Fruit fly (Drosophila melanogaster) whole organism, embryonic: ENCODE measurements around the gene CG1463.

Experiments used
- Adf1 ChIP-seq: fragments of 200-800 bp; sonication (Bioruptor generic); IDR thresholded peaks from 2 replicates; pipeline ENCODE4 v1.3.6; 2022; ENCODE audit warnings: missing biosample characterization, missing genetic modification characterization
- Bgb ChIP-seq: fragments of 200-800 bp; sonication (Bioruptor generic); IDR thresholded peaks from 2 replicates; pipeline ENCODE4 v1.3.6; 2022; ENCODE audit warnings: missing biosample characterization, missing genetic modification characterization; ENCODE audit not compliant: partially characterized antibody
- Blimp-1 ChIP-seq: fragments of 200-800 bp; sonication (Bioruptor generic); optimal IDR thresholded peaks from 3 replicates; lab custom pipeline; 2018; ENCODE audit warnings: missing biosample characterization, missing genetic modification characterization, mild to moderate bottlenecking, moderate library complexity, missing genetic modification reagents
- BtbVII ChIP-seq: fragments of 200-800 bp; sonication (Bioruptor generic); optimal IDR thresholded peaks from 3 replicates; lab custom pipeline; 2017; ENCODE audit warnings: missing biosample characterization, mild to moderate bottlenecking, missing genetic modification characterization
- Bteb2 ChIP-seq: fragments of 200-800 bp; sonication (Bioruptor generic); optimal IDR thresholded peaks from 2 replicates; lab custom pipeline; 2016; ENCODE audit warnings: missing biosample characterization, missing genetic modification characterization
- CG10366 ChIP-seq: fragments of 200-800 bp; sonication (Bioruptor generic); IDR thresholded peaks from 2 replicates; pipeline ENCODE4 v1.3.6; 2022; ENCODE audit warnings: missing biosample characterization, missing genetic modification characterization
- CG11398 ChIP-seq: fragments of 200-800 bp; sonication (Bioruptor generic); optimal IDR thresholded peaks from 2 replicates; lab custom pipeline; 2016; ENCODE audit warnings: missing biosample characterization, missing genetic modification characterization
- CG11696 ChIP-seq: fragments of 200-800 bp; sonication (Bioruptor generic); IDR thresholded peaks from 2 replicates; pipeline ENCODE4 v1.3.6; 2022; ENCODE audit warnings: missing biosample characterization, missing genetic modification characterization
- CG14860 ChIP-seq: fragments of 200-800 bp; sonication (Bioruptor generic); IDR thresholded peaks from 3 replicates; pipeline ENCODE4 v1.3.6; 2022; ENCODE audit warnings: missing biosample characterization, missing genetic modification characterization; ENCODE audit not compliant: partially characterized antibody
- CG16813 ChIP-seq: fragments of 200-800 bp; sonication (Bioruptor generic); IDR thresholded peaks from 3 replicates; pipeline ENCODE4 v1.3.6; 2022; ENCODE audit warnings: missing biosample characterization, missing genetic modification characterization; ENCODE audit not compliant: partially characterized antibody
- CG2678 ChIP-seq: fragments of 200-800 bp; sonication (Bioruptor generic); optimal IDR thresholded peaks from 3 replicates; lab custom pipeline; 2019; ENCODE audit warnings: missing biosample characterization, mild to moderate bottlenecking, missing genetic modification characterization, moderate library complexity
- CG32532 ChIP-seq: fragments of 200-800 bp; sonication (Bioruptor generic); IDR thresholded peaks from 2 replicates; pipeline ENCODE4 v1.3.6; 2022; ENCODE audit warnings: missing biosample characterization, missing genetic modification characterization
- CG32767 ChIP-seq: fragments of 200-800 bp; sonication (Bioruptor generic); IDR thresholded peaks from 2 replicates; pipeline ENCODE4 v1.3.6; 2022; ENCODE audit warnings: missing biosample characterization, missing genetic modification characterization
- CG5180 ChIP-seq: fragments of 200-800 bp; sonication (Bioruptor generic); optimal IDR thresholded peaks from 3 replicates; lab custom pipeline; 2017; ENCODE audit warnings: missing biosample characterization, missing genetic modification characterization, mild to moderate bottlenecking, moderate library complexity, missing genetic modification reagents
- CG6683 ChIP-seq: fragments of 200-800 bp; sonication (Bioruptor generic); optimal IDR thresholded peaks from 2 replicates; lab custom pipeline; 2017; ENCODE audit warnings: missing biosample characterization, mild to moderate bottlenecking, missing genetic modification characterization, missing genetic modification reagents
- CG7786 ChIP-seq: fragments of 200-800 bp; sonication (Bioruptor generic); optimal IDR thresholded peaks from 2 replicates; lab custom pipeline; 2016; ENCODE audit warnings: missing biosample characterization, missing genetic modification characterization
- CG7963 ChIP-seq: fragments of 200-800 bp; sonication (Bioruptor generic); IDR thresholded peaks from 3 replicates; pipeline ENCODE4 v1.3.6; 2022; ENCODE audit warnings: missing biosample characterization, missing genetic modification characterization; ENCODE audit not compliant: partially characterized antibody
- CG8290 ChIP-seq, 3 experiments: fragments of 200-800 bp; sonication (Bioruptor generic); optimal IDR thresholded peaks; 2 replicates each; lab custom pipeline; 2016 to 2019; ENCODE audit warnings: missing biosample characterization in 3 of 3, missing genetic modification characterization in 3 of 3, mild to moderate bottlenecking in 2 of 3, moderate library complexity in 1 of 3
- CG8478 ChIP-seq: fragments of >200 bp; optimal IDR thresholded peaks from 2 replicates; lab custom pipeline; 2018
- Camta ChIP-seq: fragments of 200-800 bp; sonication (Bioruptor generic); optimal IDR thresholded peaks from 2 replicates; lab custom pipeline; 2016; ENCODE audit warnings: missing biosample characterization, missing genetic modification characterization
- Dek ChIP-seq: fragments of 200-800 bp; sonication (Bioruptor generic); optimal IDR thresholded peaks from 3 replicates; lab custom pipeline; 2019; ENCODE audit warnings: missing biosample characterization, mild to moderate bottlenecking, missing genetic modification characterization, moderate library complexity
- Dip2 ChIP-seq: fragments of 200-800 bp; sonication (Bioruptor generic); IDR thresholded peaks from 2 replicates; pipeline ENCODE4 v1.3.6; 2022; ENCODE audit warnings: missing biosample characterization, missing genetic modification characterization
- Dref ChIP-seq: fragments of 200-800 bp; sonication (Bioruptor generic); IDR thresholded peaks from 2 replicates; pipeline ENCODE4 v1.3.6; 2022; ENCODE audit warnings: missing biosample characterization, missing genetic modification characterization
- Drgx ChIP-seq: fragments of 200-800 bp; sonication (Bioruptor generic); IDR thresholded peaks from 2 replicates; pipeline ENCODE4 v1.3.6; 2022; ENCODE audit warnings: missing biosample characterization, missing genetic modification characterization
- Eip74EF ChIP-seq, 2 experiments: fragments of 200-800 bp in 1 of 2; fragments of >200 bp in 1 of 2; sonication (Bioruptor generic) in 1 of 2; optimal IDR thresholded peaks; 2 replicates each; lab custom pipeline; 2017 to 2019; ENCODE audit warnings: missing biosample characterization in 2 of 2, missing genetic modification characterization in 2 of 2, mild to moderate bottlenecking in 1 of 2, moderate library complexity in 1 of 2
- HLH4C ChIP-seq: fragments of 200-800 bp; sonication (Bioruptor generic); IDR thresholded peaks from 3 replicates; pipeline ENCODE4 v1.3.6; 2022; ENCODE audit warnings: missing biosample characterization, missing genetic modification characterization; ENCODE audit not compliant: partially characterized antibody
- HmgZ ChIP-seq: fragments of 200-800 bp; sonication (Bioruptor generic); optimal IDR thresholded peaks from 2 replicates; lab custom pipeline; 2018; ENCODE audit warnings: missing biosample characterization, mild to moderate bottlenecking, missing genetic modification characterization
- MESR4 ChIP-seq: fragments of 200-800 bp; sonication (Bioruptor generic); optimal IDR thresholded peaks from 2 replicates; lab custom pipeline; 2018; ENCODE audit warnings: missing biosample characterization, mild to moderate bottlenecking, missing genetic modification characterization, moderate library complexity
- Myb ChIP-seq: fragments of 200-800 bp; sonication (Bioruptor generic); optimal IDR thresholded peaks from 2 replicates; lab custom pipeline; 2016; ENCODE audit warnings: missing biosample characterization, missing genetic modification characterization
- NFAT ChIP-seq: fragments of 200-800 bp; sonication (Bioruptor generic); IDR thresholded peaks from 2 replicates; pipeline ENCODE4 v1.3.6; 2022; ENCODE audit warnings: missing biosample characterization, missing genetic modification characterization
- Nf-YA ChIP-seq: fragments of 200-800 bp; sonication (Bioruptor generic); IDR thresholded peaks from 2 replicates; pipeline ENCODE4 v1.3.6; 2022; ENCODE audit warnings: missing biosample characterization, missing genetic modification characterization
- Opbp ChIP-seq: fragments of 200-800 bp; sonication (Bioruptor generic); IDR thresholded peaks from 3 replicates; pipeline ENCODE4 v1.3.6; 2022; ENCODE audit warnings: missing biosample characterization, missing genetic modification characterization; ENCODE audit not compliant: partially characterized antibody
- Spps ChIP-seq: fragments of 200-800 bp; sonication (Bioruptor generic); optimal IDR thresholded peaks from 2 replicates; lab custom pipeline; 2018; ENCODE audit warnings: missing biosample characterization, mild to moderate bottlenecking, missing genetic modification characterization
- Ssrp ChIP-seq: fragments of 200-800 bp; sonication (Bioruptor generic); optimal IDR thresholded peaks from 2 replicates; lab custom pipeline; 2018; ENCODE audit warnings: missing biosample characterization, mild to moderate bottlenecking, missing genetic modification characterization, moderate library complexity
- Tbp ChIP-seq: fragments of >200 bp; optimal IDR thresholded peaks from 2 replicates; lab custom pipeline; 2018; ENCODE audit warnings: missing biosample characterization, missing genetic modification characterization
- YL-1 ChIP-seq: fragments of 200-800 bp; sonication (Bioruptor generic); optimal IDR thresholded peaks from 3 replicates; lab custom pipeline; 2017; ENCODE audit warnings: missing biosample characterization, mild to moderate bottlenecking, missing genetic modification characterization
- cg ChIP-seq: fragments of 200-800 bp; sonication (Bioruptor generic); optimal IDR thresholded peaks from 3 replicates; lab custom pipeline; 2019; ENCODE audit warnings: missing biosample characterization, mild to moderate bottlenecking, missing genetic modification characterization, moderate library complexity
- croc ChIP-seq: fragments of 200-800 bp; sonication (Bioruptor generic); conservative IDR thresholded peaks from 3 replicates; pipeline ENCODE4 v1.3.6; 2022; ENCODE audit warnings: missing biosample characterization, missing genetic modification characterization
- dpn ChIP-seq, 2 experiments: fragments of 200-800 bp; sonication (Bioruptor generic); optimal IDR thresholded peaks; 3 replicates each; lab custom pipeline; 2016; ENCODE audit warnings: missing biosample characterization in 2 of 2, missing genetic modification characterization in 2 of 2
- fd64A ChIP-seq: fragments of 200-800 bp; sonication (Bioruptor generic); optimal IDR thresholded peaks from 3 replicates; lab custom pipeline; 2018; ENCODE audit warnings: missing biosample characterization, mild to moderate bottlenecking, missing genetic modification characterization
- grau ChIP-seq: fragments of 200-800 bp; optimal IDR thresholded peaks from 3 replicates; lab custom pipeline; 2019; ENCODE audit warnings: missing biosample characterization, mild to moderate bottlenecking, missing genetic modification characterization, moderate library complexity
- gro ChIP-seq: fragments of 200-800 bp; sonication (Bioruptor generic); optimal IDR thresholded peaks from 2 replicates; lab custom pipeline; 2016; ENCODE audit warnings: missing biosample characterization, missing genetic modification characterization
- hbn ChIP-seq: fragments of 200-800 bp; sonication (Bioruptor generic); IDR thresholded peaks from 2 replicates; pipeline ENCODE4 v1.3.6; 2022; ENCODE audit warnings: missing biosample characterization, missing genetic modification characterization; ENCODE audit not compliant: partially characterized antibody
- knrl ChIP-seq: fragments of 200-800 bp; sonication (Bioruptor generic); IDR thresholded peaks from 3 replicates; pipeline ENCODE4 v1.3.6; 2022; ENCODE audit warnings: missing biosample characterization, missing genetic modification characterization; ENCODE audit not compliant: partially characterized antibody
- lab ChIP-seq: fragments of 200-800 bp; sonication (Bioruptor generic); optimal IDR thresholded peaks from 3 replicates; lab custom pipeline; 2017; ENCODE audit warnings: missing biosample characterization, missing genetic modification characterization, mild to moderate bottlenecking, moderate library complexity, missing genetic modification reagents
- pan ChIP-seq, 4 experiments: fragments of >200 bp in 3 of 4; fragments of 200-800 bp in 1 of 4; sonication (Bioruptor generic) in 1 of 4; optimal IDR thresholded peaks in 3 of 4; IDR thresholded peaks in 1 of 4; 2 replicates each; pipeline versions ENCODE4 v1.3.6 to Lab custom; 2017 to 2022; ENCODE audit warnings: missing biosample characterization in 2 of 4, missing genetic modification characterization in 2 of 4, mixed read lengths in 1 of 4
- sens ChIP-seq: fragments of 200-800 bp; sonication (Bioruptor generic); peaks from one replicate; lab custom pipeline; 2016; ENCODE audit warnings: missing biosample characterization, missing genetic modification characterization
- z ChIP-seq: fragments of 200-800 bp; sonication (Bioruptor generic); IDR thresholded peaks from 3 replicates; pipeline ENCODE4 v1.3.6; 2022; ENCODE audit warnings: missing biosample characterization, missing genetic modification characterization

Gene CG1463

dm6 chrX:12654288-12654729, 42.8 kb upstream of the CG1463 start (continued):
- TF ChIP-seq Bteb2 = no peak
- TF ChIP-seq Eip74EF (GFP tag; optimal IDR thresholded peaks at IDR 0.05; lab: Kevin White, UChicago) = peak in 1 of 2 experiments; percentile 9
- peak; percentile 42; the same call in 1 of the 3 replicates for TF ChIP-seq CG7963
- TF ChIP-seq CG14860 = peak; percentile 41; the same call in 1 of the 3 replicates
- TF ChIP-seq croc (GFP tag; lab: Robert Waterston, UW) = no peak
- TF ChIP-seq Dek (tag; lab: Kevin White, UChicago) = no peak
- TF ChIP-seq CG11696 (GFP tag; lab: Robert Waterston, UW) = no peak
- TF ChIP-seq Ssrp (tag; lab: Kevin White, UChicago) = no peak
- peak; percentile 1 for TF ChIP-seq CG8290 (GFP tag; optimal IDR thresholded peaks at IDR 0.05; lab: Kevin White, UChicago)
- TF ChIP-seq CG8290 (tag; optimal IDR thresholded peaks at IDR 0.05; lab: Kevin White, UChicago) = peak; percentile 5 to 35
- TF ChIP-seq Spps (tag; lab: Kevin White, UChicago) = no peak
- TF ChIP-seq Adf1 (GFP tag; lab: Robert Waterston, UW) = peak; percentile 37
- TF ChIP-seq grau (tag; lab: Kevin White, UChicago) = peak; percentile 12
- peak; percentile 47 for TF ChIP-seq BtbVII (GFP tag; lab: Kevin White, UChicago)
- TF ChIP-seq CG2678 (tag; lab: Kevin White, UChicago) = peak; percentile 15
- TF ChIP-seq z (GFP tag; lab: Robert Waterston, UW) = no peak
- TF ChIP-seq Opbp (GFP tag; lab: Robert Waterston, UW) = peak; percentile 73; the same call in 2 of the 3 replicates
- no peak for TF ChIP-seq CG11398 (GFP tag; lab: Kevin White, UChicago)
- TF ChIP-seq CG5180 (GFP tag; lab: Kevin White, UChicago) = peak; percentile 3
- 0 out of 2 replicates have a peak, but pooled peaks have one; percentile 14 for TF ChIP-seq Drgx (GFP tag; lab: Robert Waterston, UW)
- no peak for TF ChIP-seq CG6683
- peak; percentile 34 for TF ChIP-seq MESR4
- TF ChIP-seq dpn (GFP tag; optimal IDR thresholded peaks at IDR 0.05; lab: Kevin White, UChicago) = no peak
- TF ChIP-seq CG32532 (GFP tag; lab: Robert Waterston, UW) = no peak
- no peak for TF ChIP-seq Camta
- no peak for TF ChIP-seq Nf-YA (GFP tag; lab: Robert Waterston, UW)
- no peak for TF ChIP-seq CG7786 (GFP tag; lab: Kevin White, UChicago)
- peak; percentile 57; the same call in 1 of the 2 replicates for TF ChIP-seq CG32767
- TF ChIP-seq Tbp (GFP tag; lab: Kevin White, UChicago) = no peak
- no peak for TF ChIP-seq CG10366 (GFP tag; lab: Robert Waterston, UW)
- peak; percentile 63 for TF ChIP-seq HLH4C (GFP tag; lab: Robert Waterston, UW)
- TF ChIP-seq sens (GFP tag; lab: Kevin White, UChicago) = peak; percentile 70
- TF ChIP-seq Dref (GFP tag; lab: Robert Waterston, UW) = peak; percentile 53
- peak; percentile 4 for TF ChIP-seq Blimp-1 (GFP tag; lab: Kevin White, UChicago)
- TF ChIP-seq CG8478 (lab: Kevin White, UChicago) = peak; percentile 98
- TF ChIP-seq Myb (GFP tag; lab: Kevin White, UChicago) = no peak
- no peak for TF ChIP-seq pan (optimal IDR thresholded peaks at IDR 0.05; lab: Kevin White, UChicago)
- TF ChIP-seq pan (GFP tag; optimal IDR thresholded peaks at IDR 0.05 in 1 of 2, IDR thresholded peaks at IDR 0.05 in 1 of 2) = no peak
- no peak for TF ChIP-seq fd64A (GFP tag; lab: Kevin White, UChicago)
- TF ChIP-seq cg (GFP tag; lab: Kevin White, UChicago) = peak; percentile 100
- peak; percentile 21 for TF ChIP-seq YL-1
- TF ChIP-seq lab (GFP tag; lab: Kevin White, UChicago) = peak; percentile 16
- TF ChIP-seq HmgZ = peak; percentile 35
- no peak for TF ChIP-seq Dip2 (GFP tag; lab: Robert Waterston, UW)
- peak; percentile 57; the same call in 2 of the 3 replicates for TF ChIP-seq CG16813 (GFP tag; lab: Robert Waterston, UW)
- peak; percentile 18; the same call in 1 of the 2 replicates for TF ChIP-seq Bgb
- TF ChIP-seq NFAT (GFP tag; lab: Robert Waterston, UW) = no peak
- TF ChIP-seq knrl (GFP tag; lab: Robert Waterston, UW) = peak; percentile 27; the same call in 1 of the 3 replicates
- no peak for TF ChIP-seq gro (GFP tag; lab: Kevin White, UChicago)
- 0 out of 2 replicates have a peak, but pooled peaks have one; percentile 32 for TF ChIP-seq hbn
